Worm (Caenorhabditis elegans) whole organism, early embryonic: Measurements from ENCODE around the gene C31C9.7.

Experiments
- B0310.2 ChIP-seq: sonication (generic microtip); optimal IDR thresholded peaks from 2 replicates; lab custom pipeline; 2016; ENCODE audit warnings: mild to moderate bottlenecking, missing genetic modification characterization, missing compliant biosample characterization
- aly-1 ChIP-seq: sonication (generic microtip); optimal IDR thresholded peaks from 2 replicates; lab custom pipeline; 2016; ENCODE audit warnings: missing genetic modification characterization, missing compliant biosample characterization
- ama-1 ChIP-seq: fragments of 150-350 bp; optimal IDR thresholded peaks from 2 replicates; lab custom pipeline; 2014
- ceh-36 ChIP-seq: sonication (generic microtip); optimal IDR thresholded peaks from 2 replicates; lab custom pipeline; 2016; ENCODE audit warnings: missing genetic modification characterization, inconsistent platforms, missing compliant biosample characterization
- ets-7 ChIP-seq: sonication (generic microtip); optimal IDR thresholded peaks from 2 replicates; lab custom pipeline; 2016; ENCODE audit warnings: missing genotype, missing genetic modification characterization, missing compliant biosample characterization
- flt-1 ChIP-seq: fragments of 200-800 bp; sonication (Bioruptor generic); IDR thresholded peaks from 2 replicates; pipeline ENCODE4 v1.3.6; 2022; ENCODE audit warnings: missing genetic modification characterization, missing compliant biosample characterization
- pes-1 ChIP-seq: fragments of 200-800 bp; sonication (Bioruptor generic); IDR thresholded peaks from 2 replicates; pipeline ENCODE4 v1.3.6; 2022; ENCODE audit warnings: missing genetic modification reagents, missing genetic modification characterization, missing compliant biosample characterization
- scrt-1 ChIP-seq: fragments of 200-800 bp; sonication (Bioruptor generic); IDR thresholded peaks from 2 replicates; pipeline ENCODE4 v1.3.6; 2022; ENCODE audit warnings: missing genetic modification characterization, missing compliant biosample characterization
- sea-1 ChIP-seq: fragments of 200-800 bp; sonication (Bioruptor generic); conservative IDR thresholded peaks from 2 replicates; pipeline ENCODE4 v1.3.6; 2022; ENCODE audit warnings: missing genetic modification characterization, missing compliant biosample characterization
- tbx-37 ChIP-seq: fragments of 200-800 bp; sonication (Bioruptor generic); conservative IDR thresholded peaks from 2 replicates; pipeline ENCODE4 v1.3.6; 2022; ENCODE audit warnings: missing genetic modification reagents, missing genetic modification characterization, missing compliant biosample characterization
- tra-4 ChIP-seq: sonication (generic microtip); optimal IDR thresholded peaks from 2 replicates; lab custom pipeline; 2017; ENCODE audit warnings: missing genetic modification characterization, missing compliant biosample characterization

- TF ChIP-seq B0310.2 (no peak), sea-1 (no peak), ama-1 (lab: Kevin White, UChicago) (no peak), flt-1 (GFP tag; lab: Robert Waterston, UW) (no peak), ceh-36 (tag; lab: Kevin White, UChicago) (no peak), ets-7 (no peak), tra-4 (tag; lab: Kevin White, UChicago) (no peak), pes-1 (GFP tag; lab: Robert Waterston, UW) (no peak), tbx-37 (GFP tag; lab: Robert Waterston, UW) (no peak), aly-1 (tag; lab: Kevin White, UChicago) (no peak), scrt-1 (GFP tag; lab: Robert Waterston, UW) (no peak)
Observed at ce11 chrII:13715733-13716132, 46.8 kb downstream of the C31C9.7 start, which contains the start of gene zipt-2.3.
